Worm (Caenorhabditis elegans) whole organism, L4 larva: ENCODE data around the gene F43D2.3.

Experiments
- aly-2 ChIP-seq: sonication (generic microtip); optimal IDR thresholded peaks from 2 replicates; lab custom pipeline; 2018; ENCODE audit warnings: missing biosample characterization, missing genetic modification characterization
- dmd-8 ChIP-seq: fragments of 200-800 bp; sonication (Bioruptor generic); IDR thresholded peaks from 2 replicates; pipeline ENCODE4 v1.3.6; 2022; ENCODE audit warnings: missing genetic modification characterization, missing compliant biosample characterization
- egl-27 ChIP-seq: sonication (generic microtip); optimal IDR thresholded peaks from 3 replicates; lab custom pipeline; 2017; ENCODE audit warnings: missing biosample characterization, missing genetic modification reagents, missing genetic modification characterization
- fos-1 ChIP-seq: fragments of 150-350 bp; optimal IDR thresholded peaks from 2 replicates; lab custom pipeline; 2014; ENCODE audit warnings: missing biosample characterization, missing genetic modification characterization
- hmg-1.1 ChIP-seq: fragments of 200-800 bp; sonication (Bioruptor generic); IDR thresholded peaks from 2 replicates; pipeline ENCODE4 v1.3.6; 2022; ENCODE audit warnings: missing genetic modification reagents, missing genetic modification characterization, missing compliant biosample characterization
- lir-3 ChIP-seq: sonication (generic microtip); optimal IDR thresholded peaks from 2 replicates; lab custom pipeline; 2016; ENCODE audit warnings: mild to moderate bottlenecking, missing genetic modification characterization, missing compliant biosample characterization
- mdl-1 ChIP-seq, 2 experiments: fragments of 150-350 bp in 1 of 2; sonication (generic microtip) in 1 of 2; optimal IDR thresholded peaks; 2 replicates each; lab custom pipeline; 2014 to 2017; ENCODE audit warnings: missing biosample characterization in 2 of 2, missing genetic modification characterization in 2 of 2
- nhr-76 ChIP-seq: fragments of 150-350 bp; optimal IDR thresholded peaks from 2 replicates; lab custom pipeline; 2014; ENCODE audit warnings: missing biosample characterization, missing genetic modification characterization
- pha-4 ChIP-seq, 2 experiments: fragments of 150-350 bp in 1 of 2; fragments of 200-800 bp in 1 of 2; sonication (Bioruptor generic) in 1 of 2; IDR thresholded peaks in 1 of 2; optimal IDR thresholded peaks in 1 of 2; 2 replicates each; pipeline versions ENCODE4 v1.3.6 to Lab custom; 2014 to 2022; ENCODE audit warnings: missing genetic modification characterization in 2 of 2, missing genetic modification reagents in 2 of 2, missing biosample characterization in 1 of 2, missing compliant biosample characterization in 1 of 2
- snpc-4 ChIP-seq: fragments of 150-350 bp; optimal IDR thresholded peaks from 2 replicates; lab custom pipeline; 2014; ENCODE audit warnings: missing biosample characterization, missing genetic modification characterization

ce11 chrV:14609643-14610042, 22.0 kb upstream of the F43D2.3 start, which contains the start of gene R11H6.4:
- TF ChIP-seq fos-1 (tag; lab: Kevin White, UChicago) (no peak), egl-27 (no peak), nhr-76 (tag; lab: Kevin White, UChicago) (no peak), snpc-4 (tag; lab: Kevin White, UChicago) (no peak), aly-2 (tag; lab: Kevin White, UChicago) (no peak), pha-4 (GFP tag; IDR thresholded peaks at IDR 0.05; lab: Robert Waterston, UW) (no peak), pha-4 (tag; optimal IDR thresholded peaks at IDR 0.05; lab: Kevin White, UChicago) (no peak), dmd-8 (GFP tag; lab: Robert Waterston, UW) (no peak), hmg-1.1 (GFP tag; lab: Robert Waterston, UW) (no peak), lir-3 (tag; lab: Kevin White, UChicago) (no peak), mdl-1 (tag; optimal IDR thresholded peaks at IDR 0.05; lab: Kevin White, UChicago) (no peak)
